Fruit fly (Drosophila melanogaster): ENCODE results near the gene Cyp9f2.

- no peak for TF ChIP-seq CTCF (optimal IDR thresholded peaks at IDR 0.05)
- no peak for TF ChIP-seq CG8478 (optimal IDR thresholded peaks at IDR 0.05)
Measured at dm6 chr3R:12367464-12367863, 38.4 kb downstream of the Cyp9f2 start, which contains the start of gene GstD9.
